Fruit fly (Drosophila melanogaster): Measurements from ENCODE around the gene CG32533.

CG32533 gene

dm6 chrX:19453138-19453537, 26.1 kb downstream of the CG32533 start (continued):
- TF ChIP-seq CG4404 (GFP tag; IDR thresholded peaks at IDR 0.05): no peak
- TF ChIP-seq hb (GFP tag; IDR thresholded peaks at IDR 0.05; ENCODE audit: partially characterized antibody): no peak
- TF ChIP-seq sr (GFP tag; IDR thresholded peaks at IDR 0.05): no peak
- no peak for TF ChIP-seq NK7.1 (GFP tag; optimal IDR thresholded peaks at IDR 0.05)
- TF ChIP-seq CG4282 (GFP tag; optimal IDR thresholded peaks at IDR 0.05): no peak
- peak; percentile 17 for TF ChIP-seq CG12071 (GFP tag; optimal IDR thresholded peaks at IDR 0.05)
- 0 out of 3 replicates have a peak, but pooled peaks have one; percentile 50 for TF ChIP-seq H15 (GFP tag; IDR thresholded peaks at IDR 0.05)
- no peak for TF ChIP-seq Aef1 (GFP tag; IDR thresholded peaks at IDR 0.05)
- TF ChIP-seq dan (GFP tag; IDR thresholded peaks at IDR 0.05): no peak
- TF ChIP-seq bbx (GFP tag; IDR thresholded peaks at IDR 0.05; ENCODE audit: partially characterized antibody): no peak
- TF ChIP-seq CG1603 (tag; optimal IDR thresholded peaks at IDR 0.05): peak; percentile 59
- TF ChIP-seq sens-2 (GFP tag; IDR thresholded peaks at IDR 0.05): no peak
- no peak for TF ChIP-seq Usf (GFP tag; optimal IDR thresholded peaks at IDR 0.05)
- TF ChIP-seq CG13775 (GFP tag; optimal IDR thresholded peaks at IDR 0.05): no peak
- peak; percentile 71 for TF ChIP-seq lab (GFP tag; optimal IDR thresholded peaks at IDR 0.05)
- TF ChIP-seq B-H1 (GFP tag; IDR thresholded peaks at IDR 0.05): no peak
- TF ChIP-seq Doc2 (GFP tag; IDR thresholded peaks at IDR 0.05): no peak
- peak; percentile 47; the same call in 1 of the 2 replicates for TF ChIP-seq Ptx1 (GFP tag; IDR thresholded peaks at IDR 0.05)
- no peak for TF ChIP-seq ap (GFP tag; IDR thresholded peaks at IDR 0.05)
- TF ChIP-seq nmo (GFP tag; optimal IDR thresholded peaks at IDR 0.05): peak; percentile 47
- TF ChIP-seq CG30403 (GFP tag; optimal IDR thresholded peaks at IDR 0.05): peak; percentile 32
- TF ChIP-seq prd (optimal IDR thresholded peaks at IDR 0.05): no peak
- TF ChIP-seq prd (GFP tag; IDR thresholded peaks at IDR 0.05): peak; percentile 47; the same call in 2 of the 3 replicates
- TF ChIP-seq stc (GFP tag; IDR thresholded peaks at IDR 0.05): no peak
- no peak for TF ChIP-seq rib (GFP tag; IDR thresholded peaks at IDR 0.05)
- no peak for TF ChIP-seq CG11398 (GFP tag; optimal IDR thresholded peaks at IDR 0.05)
- no peak for TF ChIP-seq CG11695 (GFP tag; IDR thresholded peaks at IDR 0.05)
- no peak for TF ChIP-seq br (optimal IDR thresholded peaks at IDR 0.05)
- TF ChIP-seq CG7357 (GFP tag; IDR thresholded peaks at IDR 0.05): no peak; the same call in 2 of the 3 replicates
- TF ChIP-seq tna (GFP tag; IDR thresholded peaks at IDR 0.05; ENCODE audit: partially characterized antibody): no peak
- TF ChIP-seq NC2β (GFP tag; optimal IDR thresholded peaks at IDR 0.05): no peak
- no peak for TF ChIP-seq CG14860 (GFP tag; IDR thresholded peaks at IDR 0.05; ENCODE audit: partially characterized antibody)
- peak; percentile 39 for TF ChIP-seq CG15514 (GFP tag; optimal IDR thresholded peaks at IDR 0.05)
- TF ChIP-seq disco-r (GFP tag; optimal IDR thresholded peaks at IDR 0.05): no peak
- no peak for TF ChIP-seq CG16813 (GFP tag; IDR thresholded peaks at IDR 0.05; ENCODE audit: partially characterized antibody)
- no peak; the same call in 1 of the 2 replicates for TF ChIP-seq CG9215 (GFP tag; IDR thresholded peaks at IDR 0.05)
- peak; percentile 1 for TF ChIP-seq CG1602 (GFP tag; optimal IDR thresholded peaks at IDR 0.05)
- TF ChIP-seq CG18599 (GFP tag; optimal IDR thresholded peaks at IDR 0.05): peak; percentile 80
- no peak for TF ChIP-seq knrl (GFP tag; IDR thresholded peaks at IDR 0.05; ENCODE audit: partially characterized antibody)
- TF ChIP-seq CG14050 (GFP tag; IDR thresholded peaks at IDR 0.05): no peak
- peak; percentile 67 for TF ChIP-seq CG2678 (tag; optimal IDR thresholded peaks at IDR 0.05)
- TF ChIP-seq Ets65A (GFP tag): peak; percentile 84
- TF ChIP-seq CG2202 (tag; optimal IDR thresholded peaks at IDR 0.05): no peak
- no peak for TF ChIP-seq MESR4 (GFP tag; optimal IDR thresholded peaks at IDR 0.05)
- TF ChIP-seq dysf (GFP tag; IDR thresholded peaks at IDR 0.05): peak; percentile 59; the same call in 2 of the 3 replicates
- TF ChIP-seq zfh1 (GFP tag; IDR thresholded peaks at IDR 0.05): no peak
- TF ChIP-seq CG11723 (GFP tag; optimal IDR thresholded peaks at IDR 0.05): no peak
- 0 out of 3 replicates have a peak, but pooled peaks have one; percentile 7 for TF ChIP-seq Mrtf (GFP tag; IDR thresholded peaks at IDR 0.05)
- TF ChIP-seq CG9727 (GFP tag; optimal IDR thresholded peaks at IDR 0.05): peak; percentile 36
- no peak for TF ChIP-seq unc-4 (GFP tag; IDR thresholded peaks at IDR 0.05; ENCODE audit: partially characterized antibody)
- no peak for TF ChIP-seq her (GFP tag; optimal IDR thresholded peaks at IDR 0.05)
- no peak for TF ChIP-seq CG10274 (GFP tag; optimal IDR thresholded peaks at IDR 0.05)
